Worm (Caenorhabditis elegans) whole organism, L4 larva: ENCODE results near the gene trxr-2.

Source experiments
- F26F4.8 ChIP-seq: fragments of 200-800 bp; sonication (Bioruptor generic); conservative IDR thresholded peaks from 2 replicates; pipeline ENCODE4 v1.3.6; 2022; ENCODE audit warnings: missing genetic modification characterization, missing compliant biosample characterization
- T20F7.1 ChIP-seq: fragments of 200-800 bp; sonication (Bioruptor generic); optimal IDR thresholded peaks from 2 replicates; lab custom pipeline; 2018; ENCODE audit warnings: mild to moderate bottlenecking, missing genetic modification characterization, missing compliant biosample characterization
- Y105C5A.15 ChIP-seq: fragments of 200-800 bp; sonication (Bioruptor generic); IDR thresholded peaks from 2 replicates; pipeline ENCODE4 v1.3.6; 2022; ENCODE audit warnings: missing genetic modification characterization, missing compliant biosample characterization
- Y48G9A.11 ChIP-seq: fragments of 200-800 bp; sonication (Bioruptor generic); IDR thresholded peaks from 2 replicates; pipeline ENCODE4 v1.3.6; 2022; ENCODE audit warnings: missing genetic modification reagents, missing genetic modification characterization, missing compliant biosample characterization
- Y75B8A.6 ChIP-seq: fragments of 200-800 bp; sonication (Bioruptor generic); IDR thresholded peaks from 2 replicates; pipeline ENCODE4 v1.3.6; 2022; ENCODE audit warnings: missing genetic modification reagents, missing genetic modification characterization, missing compliant biosample characterization
- aha-1 ChIP-seq: fragments of 150-350 bp; peaks from one replicate; lab custom pipeline; 2014; ENCODE audit warnings: missing biosample characterization, missing genetic modification characterization
- aly-2 ChIP-seq: sonication (generic microtip); optimal IDR thresholded peaks from 2 replicates; lab custom pipeline; 2018; ENCODE audit warnings: missing biosample characterization, missing genetic modification characterization
- ama-1 ChIP-seq: fragments of 150-350 bp; optimal IDR thresholded peaks from 2 replicates; lab custom pipeline; 2014; ENCODE audit warnings: inconsistent platforms, mixed read lengths
- arid-1 ChIP-seq: fragments of 200-800 bp; sonication (Bioruptor generic); conservative IDR thresholded peaks from 2 replicates; pipeline ENCODE4 v1.3.6; 2022; ENCODE audit warnings: missing genetic modification reagents, missing genetic modification characterization, missing compliant biosample characterization
- attf-4 ChIP-seq: sonication (generic microtip); optimal IDR thresholded peaks from 3 replicates; lab custom pipeline; 2017; ENCODE audit warnings: missing biosample characterization, missing genetic modification characterization
- ceh-20 ChIP-seq: fragments of 200-800 bp; sonication (Bioruptor generic); IDR thresholded peaks from 2 replicates; pipeline ENCODE4 v1.3.6; 2022; ENCODE audit warnings: missing genetic modification reagents, missing genetic modification characterization, missing compliant biosample characterization
- ceh-32 ChIP-seq: sonication (generic microtip); optimal IDR thresholded peaks from 2 replicates; lab custom pipeline; 2016; ENCODE audit warnings: mild to moderate bottlenecking, missing genetic modification characterization, missing compliant biosample characterization; ENCODE audit not compliant: poor library complexity
- ceh-44 ChIP-seq: fragments of 200-800 bp; sonication (Bioruptor generic); IDR thresholded peaks from 2 replicates; pipeline ENCODE4 v1.3.6; 2022; ENCODE audit warnings: missing genetic modification reagents, missing genetic modification characterization, missing compliant biosample characterization
- daf-16 ChIP-seq, 3 experiments: sonication (generic microtip); optimal IDR thresholded peaks; 2 replicates each; lab custom pipeline; 2016 to 2017; ENCODE audit warnings: missing genetic modification characterization in 3 of 3, missing genetic modification reagents in 3 of 3, mild to moderate bottlenecking in 2 of 3, missing compliant biosample characterization in 2 of 3, missing biosample characterization in 1 of 3, moderate library complexity in 1 of 3
- daf-8 ChIP-seq: fragments of 200-800 bp; sonication (Bioruptor generic); IDR thresholded peaks from 2 replicates; pipeline ENCODE4 v1.3.6; 2022; ENCODE audit warnings: missing genetic modification characterization, missing compliant biosample characterization
- dmd-8 ChIP-seq: fragments of 200-800 bp; sonication (Bioruptor generic); IDR thresholded peaks from 2 replicates; pipeline ENCODE4 v1.3.6; 2022; ENCODE audit warnings: missing genetic modification characterization, missing compliant biosample characterization
- egl-43 ChIP-seq: fragments of 200-800 bp; sonication (Bioruptor generic); IDR thresholded peaks from 2 replicates; pipeline ENCODE4 v1.3.6; 2022; ENCODE audit warnings: missing genetic modification reagents, missing genetic modification characterization, missing compliant biosample characterization
- fkh-10 ChIP-seq: fragments of 150-350 bp; optimal IDR thresholded peaks from 2 replicates; lab custom pipeline; 2014; ENCODE audit warnings: missing biosample characterization, missing genetic modification reagents, missing genetic modification characterization
- hlh-30 ChIP-seq: sonication (generic microtip); optimal IDR thresholded peaks from 2 replicates; lab custom pipeline; 2017; ENCODE audit warnings: antibody characterized with exemption, mild to moderate bottlenecking, missing genetic modification characterization, missing compliant biosample characterization; ENCODE audit not compliant: insufficient read depth
- lin-13 ChIP-seq: fragments of 150-350 bp; optimal IDR thresholded peaks from 2 replicates; lab custom pipeline; 2014; ENCODE audit warnings: missing biosample characterization, missing genetic modification reagents, missing genetic modification characterization
- lin-29 ChIP-seq: fragments of 200-800 bp; sonication (Bioruptor generic); IDR thresholded peaks from 2 replicates; pipeline ENCODE4 v1.3.6; 2022; ENCODE audit warnings: missing genetic modification reagents, missing genetic modification characterization, missing compliant biosample characterization
- lsy-2 ChIP-seq, 2 experiments: fragments of 150-350 bp in 1 of 2; sonication (generic microtip) in 1 of 2; optimal IDR thresholded peaks; 2 replicates each; lab custom pipeline; 2014 to 2017; ENCODE audit warnings: missing biosample characterization in 2 of 2, missing genetic modification characterization in 2 of 2
- mes-2 ChIP-seq: sonication (generic microtip); optimal IDR thresholded peaks from 2 replicates; lab custom pipeline; 2016; ENCODE audit warnings: missing genotype, mild to moderate bottlenecking, missing genetic modification characterization, missing compliant biosample characterization; ENCODE audit not compliant: poor library complexity, severe bottlenecking
- mxl-2 ChIP-seq: fragments of 200-800 bp; sonication (Bioruptor generic); conservative IDR thresholded peaks from 2 replicates; pipeline ENCODE4 v1.3.6; 2022; ENCODE audit warnings: missing genetic modification reagents, missing genetic modification characterization, missing compliant biosample characterization
- nhr-102 ChIP-seq: sonication (generic microtip); optimal IDR thresholded peaks from 2 replicates; lab custom pipeline; 2016; ENCODE audit warnings: mild to moderate bottlenecking, missing genetic modification characterization, moderate library complexity, missing compliant biosample characterization
- nhr-11 ChIP-seq: fragments of 150-350 bp; optimal IDR thresholded peaks from 2 replicates; lab custom pipeline; 2014; ENCODE audit warnings: missing biosample characterization, missing genetic modification characterization
- nhr-111 ChIP-seq: fragments of 200-800 bp; sonication (Bioruptor generic); optimal IDR thresholded peaks from 2 replicates; lab custom pipeline; 2018; ENCODE audit warnings: mild to moderate bottlenecking, missing genetic modification characterization, missing compliant biosample characterization
- nhr-237 ChIP-seq: sonication (generic microtip); optimal IDR thresholded peaks from 2 replicates; lab custom pipeline; 2017; ENCODE audit warnings: missing biosample characterization, missing genetic modification characterization
- nhr-25 ChIP-seq: sonication (generic microtip); optimal IDR thresholded peaks from 2 replicates; lab custom pipeline; 2017; ENCODE audit warnings: missing genetic modification characterization, mild to moderate bottlenecking, missing compliant biosample characterization, antibody characterized with exemption, moderate library complexity, borderline replicate concordance; ENCODE audit not compliant: insufficient read depth
- nhr-28 ChIP-seq: fragments of 150-350 bp; optimal IDR thresholded peaks from 2 replicates; lab custom pipeline; 2014; ENCODE audit warnings: missing biosample characterization, missing genetic modification characterization
- nhr-6 ChIP-seq: fragments of 150-350 bp; optimal IDR thresholded peaks from 2 replicates; lab custom pipeline; 2014; ENCODE audit warnings: missing biosample characterization, missing genetic modification characterization
- nhr-76 ChIP-seq: fragments of 150-350 bp; optimal IDR thresholded peaks from 2 replicates; lab custom pipeline; 2014; ENCODE audit warnings: missing biosample characterization, missing genetic modification characterization
- pqm-1 ChIP-seq: sonication (generic microtip); optimal IDR thresholded peaks from 2 replicates; lab custom pipeline; 2017; ENCODE audit warnings: missing biosample characterization, missing genetic modification characterization
- sdz-12 ChIP-seq: fragments of 200-800 bp; sonication (Bioruptor generic); optimal IDR thresholded peaks from 2 replicates; lab custom pipeline; 2018; ENCODE audit warnings: mild to moderate bottlenecking, missing genetic modification characterization, missing compliant biosample characterization
- set-16 ChIP-seq: fragments of 200-800 bp; sonication (Bioruptor generic); IDR thresholded peaks from 2 replicates; pipeline ENCODE4 v1.3.6; 2022; ENCODE audit warnings: missing genetic modification reagents, missing genetic modification characterization, missing compliant biosample characterization
- snpc-1.2 ChIP-seq: fragments of 200-800 bp; sonication (Bioruptor generic); IDR thresholded peaks from 2 replicates; pipeline ENCODE4 v1.3.6; 2022; ENCODE audit warnings: missing genetic modification reagents, missing genetic modification characterization, missing compliant biosample characterization
- snpc-4 ChIP-seq: fragments of 150-350 bp; optimal IDR thresholded peaks from 2 replicates; lab custom pipeline; 2014; ENCODE audit warnings: missing biosample characterization, missing genetic modification characterization
- spr-1 ChIP-seq: sonication (generic microtip); optimal IDR thresholded peaks from 2 replicates; lab custom pipeline; 2016; ENCODE audit warnings: mild to moderate bottlenecking, missing genetic modification characterization, missing compliant biosample characterization
- spr-3 ChIP-seq: fragments of 200-800 bp; sonication (Bioruptor generic); optimal IDR thresholded peaks from 2 replicates; lab custom pipeline; 2018; ENCODE audit warnings: mild to moderate bottlenecking, missing genetic modification characterization, missing compliant biosample characterization
- unc-39 ChIP-seq: sonication (generic microtip); optimal IDR thresholded peaks from 2 replicates; lab custom pipeline; 2017; ENCODE audit warnings: missing biosample characterization, missing genetic modification characterization
- vab-7 ChIP-seq: fragments of 200-800 bp; sonication (Bioruptor generic); IDR thresholded peaks from 2 replicates; pipeline ENCODE4 v1.3.6; 2022; ENCODE audit warnings: missing genetic modification reagents, missing genetic modification characterization, missing compliant biosample characterization
- zag-1 ChIP-seq: fragments of 150-350 bp; optimal IDR thresholded peaks from 2 replicates; lab custom pipeline; 2014; ENCODE audit warnings: missing biosample characterization, missing genetic modification characterization
- zfp-2 ChIP-seq: sonication (generic microtip); optimal IDR thresholded peaks from 2 replicates; lab custom pipeline; 2016; ENCODE audit warnings: mild to moderate bottlenecking, missing genetic modification characterization, missing compliant biosample characterization
- ztf-11 ChIP-seq: fragments of 150-350 bp; optimal IDR thresholded peaks from 2 replicates; lab custom pipeline; 2014; ENCODE audit warnings: missing biosample characterization, missing genetic modification characterization

trxr-2 gene

DNA sequence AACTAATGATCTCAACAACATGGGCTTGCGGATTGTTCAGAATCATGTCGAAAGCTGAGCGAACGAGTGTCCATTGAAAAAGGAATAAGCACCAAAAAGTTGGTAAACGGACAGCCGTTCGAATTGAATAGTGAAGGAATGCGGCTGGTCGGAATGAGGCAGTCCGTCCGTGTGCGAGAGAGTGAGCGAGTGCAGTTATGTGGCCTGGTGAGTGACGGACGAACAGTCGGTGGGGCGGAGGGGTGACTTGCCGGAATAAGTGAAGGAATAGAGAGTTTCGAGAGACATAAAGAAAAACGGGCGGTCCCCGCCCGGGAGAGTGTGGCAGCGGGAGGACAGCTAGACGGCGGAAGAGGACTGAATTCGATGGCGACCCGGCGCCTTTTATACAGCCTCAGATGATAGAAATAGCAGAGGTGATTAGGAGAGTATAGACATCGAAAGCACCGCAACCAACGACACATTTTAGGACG lies 48.2 kb upstream of the trxr-2 start (continued):
- TF ChIP-seq lin-13 (GFP tag; lab: Kevin White, UChicago) (peak; percentile 75), egl-43 (GFP tag; lab: Robert Waterston, UW) (peak; percentile 90), nhr-237 (no peak), snpc-1.2 (peak; percentile 65), mxl-2 (GFP tag; lab: Robert Waterston, UW) (no peak), T20F7.1 (peak; percentile 51), daf-8 (GFP tag; lab: Robert Waterston, UW) (no peak), daf-16 (GFP tag; optimal IDR thresholded peaks at IDR 0.05; lab: Kevin White, UChicago) (peak; percentile 40 to 81), daf-16 (tag; optimal IDR thresholded peaks at IDR 0.05; lab: Kevin White, UChicago) (peak; percentile 34), zag-1 (tag; lab: Kevin White, UChicago) (no peak), nhr-111 (GFP tag; lab: Kevin White, UChicago) (peak; percentile 17), fkh-10 (GFP tag; lab: Kevin White, UChicago) (no peak), nhr-28 (tag; lab: Kevin White, UChicago) (peak; percentile 81), mes-2 (tag; lab: Kevin White, UChicago) (peak; percentile 48)

ce11 chrIII:8866038-8866437 lies 47.5 kb upstream of the trxr-2 start:
- TF ChIP-seq Y105C5A.15 (GFP tag; lab: Robert Waterston, UW) (0 out of 2 replicates have a peak, but pooled peaks have one; percentile 13), daf-16 (GFP tag; optimal IDR thresholded peaks at IDR 0.05; lab: Kevin White, UChicago) (no peak), daf-16 (tag; optimal IDR thresholded peaks at IDR 0.05; lab: Kevin White, UChicago) (peak; percentile 60), arid-1 (GFP tag; lab: Robert Waterston, UW) (no peak), aha-1 (peak; percentile 99)

DNA sequence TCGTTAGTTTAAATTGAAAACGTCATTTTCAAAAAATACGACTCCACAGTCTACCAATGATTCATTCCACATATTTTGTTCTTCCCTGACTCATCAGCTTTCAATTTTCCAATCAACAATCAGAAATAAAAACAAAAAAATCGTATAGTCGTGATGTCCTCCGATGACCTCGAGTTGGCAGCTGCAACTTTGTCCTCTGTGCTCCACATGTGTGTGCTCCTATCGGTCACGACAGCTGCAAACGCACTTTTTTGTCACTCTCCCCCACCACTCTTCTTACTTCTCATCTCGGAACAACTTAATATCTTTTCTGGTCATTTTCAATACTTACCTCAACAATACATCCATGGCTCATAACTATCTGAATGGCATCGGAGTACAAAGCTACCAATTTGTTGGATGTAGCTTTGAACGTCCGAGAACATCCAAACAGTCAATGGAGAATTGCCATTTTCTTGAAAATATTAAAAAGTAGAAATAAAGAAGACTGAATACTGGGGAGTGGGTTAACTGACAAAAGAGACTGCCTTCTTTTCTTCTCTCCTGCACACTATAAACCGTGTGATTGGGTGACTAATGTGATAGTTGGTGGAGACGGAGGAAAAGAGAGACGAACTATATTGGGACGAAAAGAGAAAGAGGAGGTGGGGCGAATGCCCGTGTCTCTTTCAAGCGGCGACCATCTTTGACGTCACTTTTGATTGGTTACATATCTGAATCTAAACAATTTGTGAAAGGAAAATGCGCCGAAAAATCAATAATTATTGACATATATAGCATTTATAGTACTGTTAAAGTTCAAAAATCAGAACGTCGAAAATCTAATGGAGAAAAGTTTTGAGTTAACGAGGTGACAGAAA lies 46.4 kb upstream of the trxr-2 start:
- no peak for TF ChIP-seq set-16 (GFP tag; lab: Robert Waterston, UW)
- no peak for TF ChIP-seq sdz-12 (GFP tag; lab: Kevin White, UChicago)
- TF ChIP-seq dmd-8: 0 out of 2 replicates have a peak, but pooled peaks have one; percentile 34
- no peak for TF ChIP-seq attf-4 (tag; lab: Kevin White, UChicago)
- no peak for TF ChIP-seq Y75B8A.6
- TF ChIP-seq nhr-76 (tag; lab: Kevin White, UChicago): no peak
- no peak for TF ChIP-seq T20F7.1
- no peak for TF ChIP-seq vab-7 (GFP tag; lab: Robert Waterston, UW)
- no peak for TF ChIP-seq nhr-6
- peak; percentile 13 for TF ChIP-seq nhr-25
- TF ChIP-seq spr-3 (GFP tag; lab: Kevin White, UChicago): no peak
- no peak for TF ChIP-seq ztf-11
- no peak for TF ChIP-seq ceh-44
- TF ChIP-seq pqm-1: peak; percentile 19
- TF ChIP-seq spr-1: no peak
- peak; percentile 94 for TF ChIP-seq aha-1
- 0 out of 2 replicates have a peak, but pooled peaks have one; percentile 28 for TF ChIP-seq Y105C5A.15 (GFP tag; lab: Robert Waterston, UW)
- TF ChIP-seq unc-39 (tag; lab: Kevin White, UChicago): no peak
- TF ChIP-seq snpc-4 (tag; lab: Kevin White, UChicago): no peak
- peak in 1 of 2 experiments; percentile 42 for TF ChIP-seq lsy-2 (tag; optimal IDR thresholded peaks at IDR 0.05; lab: Kevin White, UChicago)
- peak; percentile 53 for TF ChIP-seq lin-13 (GFP tag; lab: Kevin White, UChicago)
- no peak for TF ChIP-seq F26F4.8 (GFP tag; lab: Robert Waterston, UW)
- TF ChIP-seq nhr-11 (tag; lab: Kevin White, UChicago): no peak
- TF ChIP-seq ama-1 (lab: Kevin White, UChicago): no peak
- TF ChIP-seq zfp-2 (tag; lab: Kevin White, UChicago): no peak
- no peak for TF ChIP-seq nhr-102
- TF ChIP-seq aly-2 (tag; lab: Kevin White, UChicago): no peak
- no peak; the same call in 1 of the 2 replicates for TF ChIP-seq ceh-20 (GFP tag; lab: Robert Waterston, UW)
- TF ChIP-seq Y48G9A.11 (GFP tag; lab: Robert Waterston, UW): no peak
- no peak for TF ChIP-seq lin-29 (GFP tag; lab: Robert Waterston, UW)
- TF ChIP-seq hlh-30 (tag; lab: Kevin White, UChicago): peak; percentile 42
- TF ChIP-seq ceh-32 (tag; lab: Kevin White, UChicago): no peak
- TF ChIP-seq egl-43 (GFP tag; lab: Robert Waterston, UW): no peak
